Fruit fly (Drosophila melanogaster): ENCODE measurements around the gene CG9578.
"Not testable (repeated sequence)": the region's sequence is repeated elsewhere in the genome, so short reads cannot be mapped to it uniquely, and the experiment has no call there.

CG9578 gene

DNA sequence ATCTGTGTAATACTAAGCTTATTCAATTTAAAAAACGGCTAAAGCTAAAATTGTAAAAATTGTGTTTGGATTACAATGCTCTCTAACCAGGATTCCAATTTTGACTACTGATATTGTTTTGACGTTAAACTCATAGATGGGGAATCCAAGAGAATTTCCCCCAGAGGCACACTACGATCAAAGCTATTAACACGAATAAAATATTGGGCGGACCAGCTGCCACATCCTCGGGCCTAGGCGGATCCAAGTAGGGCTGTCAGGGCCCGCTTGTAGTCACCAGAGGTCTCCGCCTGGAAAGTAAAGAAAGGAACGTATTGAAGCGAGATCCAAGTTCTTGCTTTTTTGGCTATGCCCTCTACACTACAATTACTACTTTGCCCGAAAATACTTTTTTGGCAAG, 24.1 kb downstream of the CG9578 start, which contains the start of gene Sdic3:
Gene Sdic3, minus strand, starts transcription at position 101 of the 400 bp plus-strand sequence.
- TF ChIP-seq Opbp (GFP tag; IDR thresholded peaks at IDR 0.05; ENCODE audit: partially characterized antibody); her (GFP tag; optimal IDR thresholded peaks at IDR 0.05); bowl (GFP tag; IDR thresholded peaks at IDR 0.05): not testable (repeated sequence)

DNA sequence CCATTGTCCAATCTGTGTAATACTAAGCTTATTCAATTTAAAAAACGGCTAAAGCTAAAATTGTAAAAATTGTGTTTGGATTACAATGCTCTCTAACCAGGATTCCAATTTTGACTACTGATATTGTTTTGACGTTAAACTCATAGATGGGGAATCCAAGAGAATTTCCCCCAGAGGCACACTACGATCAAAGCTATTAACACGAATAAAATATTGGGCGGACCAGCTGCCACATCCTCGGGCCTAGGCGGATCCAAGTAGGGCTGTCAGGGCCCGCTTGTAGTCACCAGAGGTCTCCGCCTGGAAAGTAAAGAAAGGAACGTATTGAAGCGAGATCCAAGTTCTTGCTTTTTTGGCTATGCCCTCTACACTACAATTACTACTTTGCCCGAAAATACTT, 31.8 kb downstream of the CG9578 start, which contains the start of gene SdicA:
Gene SdicA, minus strand, starts transcription at position 101 of the 400 bp plus-strand sequence.
- not testable (repeated sequence) for TF ChIP-seq CG13287 (GFP tag; IDR thresholded peaks at IDR 0.05; ENCODE audit: partially characterized antibody); Dref (GFP tag; IDR thresholded peaks at IDR 0.05); insv (GFP tag; optimal IDR thresholded peaks at IDR 0.05)

DNA sequence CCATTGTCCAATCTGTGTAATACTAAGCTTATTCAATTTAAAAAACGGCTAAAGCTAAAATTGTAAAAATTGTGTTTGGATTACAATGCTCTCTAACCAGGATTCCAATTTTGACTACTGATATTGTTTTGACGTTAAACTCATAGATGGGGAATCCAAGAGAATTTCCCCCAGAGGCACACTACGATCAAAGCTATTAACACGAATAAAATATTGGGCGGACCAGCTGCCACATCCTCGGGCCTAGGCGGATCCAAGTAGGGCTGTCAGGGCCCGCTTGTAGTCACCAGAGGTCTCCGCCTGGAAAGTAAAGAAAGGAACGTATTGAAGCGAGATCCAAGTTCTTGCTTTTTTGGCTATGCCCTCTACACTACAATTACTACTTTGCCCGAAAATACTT, 39.5 kb downstream of the CG9578 start, which contains the start of gene SdicB:
Gene SdicB, minus strand, starts transcription at position 101 of the 400 bp plus-strand sequence.
- not testable (repeated sequence) for TF ChIP-seq sisA (GFP tag; IDR thresholded peaks at IDR 0.05); br (optimal IDR thresholded peaks at IDR 0.05); inv (GFP tag; IDR thresholded peaks at IDR 0.05; ENCODE audit: partially characterized antibody)

DNA sequence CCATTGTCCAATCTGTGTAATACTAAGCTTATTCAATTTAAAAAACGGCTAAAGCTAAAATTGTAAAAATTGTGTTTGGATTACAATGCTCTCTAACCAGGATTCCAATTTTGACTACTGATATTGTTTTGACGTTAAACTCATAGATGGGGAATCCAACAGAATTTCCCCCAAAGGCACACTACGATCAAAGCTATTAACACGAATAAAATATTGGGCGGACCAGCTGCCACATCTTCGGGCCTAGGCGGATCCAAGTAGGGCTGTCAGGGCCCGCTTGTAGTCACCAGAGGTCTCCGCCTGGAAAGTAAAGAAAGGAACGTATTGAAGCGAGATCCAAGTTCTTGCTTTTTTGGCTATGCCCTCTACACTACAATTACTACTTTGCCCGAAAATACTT, 47.1 kb downstream of the CG9578 start, which contains the start of gene SdicC:
Gene SdicC, minus strand, starts transcription at position 101 of the 400 bp plus-strand sequence.
- not testable (repeated sequence) for TF ChIP-seq Eip74EF (GFP tag; optimal IDR thresholded peaks at IDR 0.05); Elba2 (GFP tag; optimal IDR thresholded peaks at IDR 0.05); CG8290 (GFP tag; optimal IDR thresholded peaks at IDR 0.05); CG8290 (tag; optimal IDR thresholded peaks at IDR 0.05)
